Worm (Caenorhabditis elegans) whole organism, L4 larva: Measurements from ENCODE around the gene F40G9.9.
A peak's percentile ranks its signal among the peaks of the same experiment; 100 is the strongest.

Experiments
- F37D6.2 ChIP-seq: sonication (generic microtip); optimal IDR thresholded peaks from 2 replicates; lab custom pipeline; 2016; ENCODE audit warnings: mild to moderate bottlenecking, missing genetic modification characterization, missing compliant biosample characterization
- Y105C5A.15 ChIP-seq: fragments of 200-800 bp; sonication (Bioruptor generic); IDR thresholded peaks from 2 replicates; pipeline ENCODE4 v1.3.6; 2022; ENCODE audit warnings: missing genetic modification characterization, missing compliant biosample characterization
- Y48G9A.11 ChIP-seq: fragments of 200-800 bp; sonication (Bioruptor generic); IDR thresholded peaks from 2 replicates; pipeline ENCODE4 v1.3.6; 2022; ENCODE audit warnings: missing genetic modification reagents, missing genetic modification characterization, missing compliant biosample characterization
- Y75B8A.6 ChIP-seq: fragments of 200-800 bp; sonication (Bioruptor generic); IDR thresholded peaks from 2 replicates; pipeline ENCODE4 v1.3.6; 2022; ENCODE audit warnings: missing genetic modification reagents, missing genetic modification characterization, missing compliant biosample characterization
- ZK546.5 ChIP-seq, 2 experiments: sonication (generic microtip); optimal IDR thresholded peaks; 2 replicates each; lab custom pipeline; 2017; ENCODE audit warnings: missing biosample characterization in 2 of 2, missing genetic modification characterization in 2 of 2
- aha-1 ChIP-seq: fragments of 150-350 bp; peaks from one replicate; lab custom pipeline; 2014; ENCODE audit warnings: missing biosample characterization, missing genetic modification characterization
- ama-1 ChIP-seq: fragments of 150-350 bp; optimal IDR thresholded peaks from 2 replicates; lab custom pipeline; 2014; ENCODE audit warnings: inconsistent platforms, mixed read lengths
- arid-1 ChIP-seq: fragments of 200-800 bp; sonication (Bioruptor generic); conservative IDR thresholded peaks from 2 replicates; pipeline ENCODE4 v1.3.6; 2022; ENCODE audit warnings: missing genetic modification reagents, missing genetic modification characterization, missing compliant biosample characterization
- ceh-32 ChIP-seq: sonication (generic microtip); optimal IDR thresholded peaks from 2 replicates; lab custom pipeline; 2016; ENCODE audit warnings: mild to moderate bottlenecking, missing genetic modification characterization, missing compliant biosample characterization; ENCODE audit not compliant: poor library complexity
- ceh-62 ChIP-seq: sonication (generic microtip); optimal IDR thresholded peaks from 2 replicates; lab custom pipeline; 2017; ENCODE audit warnings: missing biosample characterization, missing genetic modification characterization
- ces-1 ChIP-seq: fragments of 150-350 bp; sonication (generic microtip); optimal IDR thresholded peaks from 4 replicates; lab custom pipeline; 2014; ENCODE audit warnings: missing biosample characterization, missing genetic modification reagents, missing genetic modification characterization
- ctbp-1 ChIP-seq: fragments of 200-800 bp; sonication (Bioruptor generic); IDR thresholded peaks from 2 replicates; pipeline ENCODE4 v1.3.6; 2022; ENCODE audit warnings: missing genetic modification reagents, missing genetic modification characterization, missing compliant biosample characterization
- daf-12 ChIP-seq: fragments of 150-350 bp; optimal IDR thresholded peaks from 2 replicates; lab custom pipeline; 2014; ENCODE audit warnings: missing biosample characterization, missing genetic modification reagents, missing genetic modification characterization
- daf-16 ChIP-seq, 3 experiments: sonication (generic microtip); optimal IDR thresholded peaks; 2 replicates each; lab custom pipeline; 2016 to 2017; ENCODE audit warnings: missing genetic modification characterization in 3 of 3, missing genetic modification reagents in 3 of 3, mild to moderate bottlenecking in 2 of 3, missing compliant biosample characterization in 2 of 3, missing biosample characterization in 1 of 3, moderate library complexity in 1 of 3
- daf-19 ChIP-seq: fragments of 200-800 bp; sonication (Bioruptor generic); conservative IDR thresholded peaks from 2 replicates; pipeline ENCODE4 v1.3.6; 2022; ENCODE audit warnings: missing genetic modification characterization, missing compliant biosample characterization
- dmd-8 ChIP-seq: fragments of 200-800 bp; sonication (Bioruptor generic); IDR thresholded peaks from 2 replicates; pipeline ENCODE4 v1.3.6; 2022; ENCODE audit warnings: missing genetic modification characterization, missing compliant biosample characterization
- dpl-1 ChIP-seq: fragments of 150-350 bp; optimal IDR thresholded peaks from 2 replicates; lab custom pipeline; 2014; ENCODE audit warnings: missing biosample characterization, missing genetic modification reagents, missing genetic modification characterization
- duxl-1 ChIP-seq: sonication (generic microtip); optimal IDR thresholded peaks from 2 replicates; lab custom pipeline; 2016; ENCODE audit warnings: mild to moderate bottlenecking, missing genetic modification characterization, moderate library complexity, missing compliant biosample characterization; ENCODE audit not compliant: poor library complexity
- fkh-10 ChIP-seq: fragments of 150-350 bp; optimal IDR thresholded peaks from 2 replicates; lab custom pipeline; 2014; ENCODE audit warnings: missing biosample characterization, missing genetic modification reagents, missing genetic modification characterization
- gei-8 ChIP-seq: fragments of 200-800 bp; sonication (Bioruptor generic); optimal IDR thresholded peaks from 2 replicates; lab custom pipeline; 2018; ENCODE audit warnings: mild to moderate bottlenecking, missing genetic modification characterization, missing compliant biosample characterization
- hif-1 ChIP-seq, 2 experiments: sonication (generic microtip); optimal IDR thresholded peaks; 2 replicates each; lab custom pipeline; 2016 to 2017; ENCODE audit warnings: missing compliant biosample characterization in 2 of 2, missing genetic modification characterization in 2 of 2, missing genetic modification reagents in 2 of 2, missing genotype in 2 of 2, mild to moderate bottlenecking in 1 of 2
- hlh-11 ChIP-seq: fragments of 200-800 bp; sonication (Bioruptor generic); optimal IDR thresholded peaks from 2 replicates; lab custom pipeline; 2018; ENCODE audit warnings: mild to moderate bottlenecking, missing genetic modification characterization, missing compliant biosample characterization
- hlh-30 ChIP-seq: sonication (generic microtip); optimal IDR thresholded peaks from 2 replicates; lab custom pipeline; 2017; ENCODE audit warnings: antibody characterized with exemption, mild to moderate bottlenecking, missing genetic modification characterization, missing compliant biosample characterization; ENCODE audit not compliant: insufficient read depth
- hmg-1.1 ChIP-seq: fragments of 200-800 bp; sonication (Bioruptor generic); IDR thresholded peaks from 2 replicates; pipeline ENCODE4 v1.3.6; 2022; ENCODE audit warnings: missing genetic modification reagents, missing genetic modification characterization, missing compliant biosample characterization
- lim-7 ChIP-seq: fragments of 200-800 bp; sonication (Bioruptor generic); IDR thresholded peaks from 2 replicates; pipeline ENCODE4 v1.3.6; 2022; ENCODE audit warnings: missing genetic modification characterization, missing compliant biosample characterization
- lin-13 ChIP-seq: fragments of 150-350 bp; optimal IDR thresholded peaks from 2 replicates; lab custom pipeline; 2014; ENCODE audit warnings: missing biosample characterization, missing genetic modification reagents, missing genetic modification characterization
- lin-38 ChIP-seq: fragments of 200-800 bp; sonication (Bioruptor generic); IDR thresholded peaks from 2 replicates; pipeline ENCODE4 v1.3.6; 2022; ENCODE audit warnings: missing genetic modification reagents, missing genetic modification characterization, missing compliant biosample characterization
- madf-5 ChIP-seq, 2 experiments: fragments of 200-800 bp; sonication (Bioruptor generic); IDR thresholded peaks; 2 replicates each; pipeline ENCODE4 v1.3.6; 2022; ENCODE audit warnings: missing compliant biosample characterization in 2 of 2, missing genetic modification characterization in 2 of 2
- mes-2 ChIP-seq: sonication (generic microtip); optimal IDR thresholded peaks from 2 replicates; lab custom pipeline; 2016; ENCODE audit warnings: missing genotype, mild to moderate bottlenecking, missing genetic modification characterization, missing compliant biosample characterization; ENCODE audit not compliant: poor library complexity, severe bottlenecking
- nhr-10 ChIP-seq: fragments of 150-350 bp; optimal IDR thresholded peaks from 2 replicates; lab custom pipeline; 2014; ENCODE audit warnings: missing biosample characterization, missing genetic modification characterization
- nhr-102 ChIP-seq: sonication (generic microtip); optimal IDR thresholded peaks from 2 replicates; lab custom pipeline; 2016; ENCODE audit warnings: mild to moderate bottlenecking, missing genetic modification characterization, moderate library complexity, missing compliant biosample characterization
- nhr-25 ChIP-seq: sonication (generic microtip); optimal IDR thresholded peaks from 2 replicates; lab custom pipeline; 2017; ENCODE audit warnings: missing genetic modification characterization, mild to moderate bottlenecking, missing compliant biosample characterization, antibody characterized with exemption, moderate library complexity, borderline replicate concordance; ENCODE audit not compliant: insufficient read depth
- nhr-28 ChIP-seq: fragments of 150-350 bp; optimal IDR thresholded peaks from 2 replicates; lab custom pipeline; 2014; ENCODE audit warnings: missing biosample characterization, missing genetic modification characterization
- nhr-41 ChIP-seq: fragments of 200-800 bp; sonication (Bioruptor generic); IDR thresholded peaks from 2 replicates; pipeline ENCODE4 v1.3.6; 2022; ENCODE audit warnings: missing genetic modification reagents, missing genetic modification characterization, missing compliant biosample characterization
- nhr-48 ChIP-seq: sonication (generic microtip); optimal IDR thresholded peaks from 2 replicates; lab custom pipeline; 2016; ENCODE audit warnings: mild to moderate bottlenecking, missing genetic modification characterization, missing compliant biosample characterization
- nhr-6 ChIP-seq: fragments of 150-350 bp; optimal IDR thresholded peaks from 2 replicates; lab custom pipeline; 2014; ENCODE audit warnings: missing biosample characterization, missing genetic modification characterization
- nhr-77 ChIP-seq: fragments of 150-350 bp; optimal IDR thresholded peaks from 2 replicates; lab custom pipeline; 2014; ENCODE audit warnings: missing biosample characterization, missing genetic modification characterization
- php-3 ChIP-seq: fragments of 200-800 bp; sonication (Bioruptor generic); IDR thresholded peaks from 2 replicates; pipeline ENCODE4 v1.3.6; 2022; ENCODE audit warnings: missing genetic modification reagents, missing genetic modification characterization, missing compliant biosample characterization
- rbr-2 ChIP-seq: sonication (generic microtip); optimal IDR thresholded peaks from 2 replicates; lab custom pipeline; 2016; ENCODE audit warnings: missing genotype, missing genetic modification characterization, missing compliant biosample characterization
- sdz-12 ChIP-seq: fragments of 200-800 bp; sonication (Bioruptor generic); optimal IDR thresholded peaks from 2 replicates; lab custom pipeline; 2018; ENCODE audit warnings: mild to moderate bottlenecking, missing genetic modification characterization, missing compliant biosample characterization
- set-16 ChIP-seq: fragments of 200-800 bp; sonication (Bioruptor generic); IDR thresholded peaks from 2 replicates; pipeline ENCODE4 v1.3.6; 2022; ENCODE audit warnings: missing genetic modification reagents, missing genetic modification characterization, missing compliant biosample characterization
- snpc-4 ChIP-seq: fragments of 150-350 bp; optimal IDR thresholded peaks from 2 replicates; lab custom pipeline; 2014; ENCODE audit warnings: missing biosample characterization, missing genetic modification characterization
- spr-1 ChIP-seq: sonication (generic microtip); optimal IDR thresholded peaks from 2 replicates; lab custom pipeline; 2016; ENCODE audit warnings: mild to moderate bottlenecking, missing genetic modification characterization, missing compliant biosample characterization
- tra-1 ChIP-seq: fragments of 200-800 bp; sonication (Bioruptor generic); IDR thresholded peaks from 2 replicates; pipeline ENCODE4 v1.3.6; 2022; ENCODE audit warnings: missing genetic modification reagents, missing genetic modification characterization, missing compliant biosample characterization
- unc-130 ChIP-seq: sonication (generic microtip); optimal IDR thresholded peaks from 2 replicates; lab custom pipeline; 2016; ENCODE audit warnings: missing genetic modification reagents, missing genetic modification characterization, missing compliant biosample characterization
- unc-39 ChIP-seq: sonication (generic microtip); optimal IDR thresholded peaks from 2 replicates; lab custom pipeline; 2017; ENCODE audit warnings: missing biosample characterization, missing genetic modification characterization
- zfp-2 ChIP-seq: sonication (generic microtip); optimal IDR thresholded peaks from 2 replicates; lab custom pipeline; 2016; ENCODE audit warnings: mild to moderate bottlenecking, missing genetic modification characterization, missing compliant biosample characterization
- zip-2 ChIP-seq: fragments of 150-350 bp; optimal IDR thresholded peaks from 2 replicates; lab custom pipeline; 2014; ENCODE audit warnings: missing biosample characterization, missing genetic modification characterization
- ztf-11 ChIP-seq: fragments of 150-350 bp; optimal IDR thresholded peaks from 2 replicates; lab custom pipeline; 2014; ENCODE audit warnings: missing biosample characterization, missing genetic modification characterization

F40G9.9 gene

DNA sequence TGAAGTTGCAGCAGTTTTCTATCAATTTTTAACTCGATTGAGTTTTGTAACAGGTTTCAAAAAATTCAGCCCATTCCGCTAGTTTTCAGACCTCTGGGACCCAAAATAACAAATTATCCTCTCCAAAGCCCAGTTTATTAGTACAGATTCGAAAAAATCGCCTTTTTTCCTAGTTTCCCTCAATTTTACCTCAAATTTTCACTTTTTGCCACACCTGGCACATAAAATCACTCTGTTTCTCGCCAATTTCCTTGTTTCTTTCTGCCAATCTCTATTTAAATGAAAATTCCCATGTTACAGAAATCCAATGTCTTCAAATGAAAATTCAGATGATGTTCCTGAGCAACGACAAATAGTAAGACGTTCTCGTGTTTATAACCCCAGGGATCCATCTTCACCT is 39.4 kb downstream of the F40G9.9 start, which contains the start of gene pals-22:
pals-22 (plus strand) TSS at position 301 of the 400 bp plus-strand sequence.
- TF ChIP-seq gei-8 (GFP tag; lab: Kevin White, UChicago) (no peak), ctbp-1 (GFP tag; lab: Robert Waterston, UW) (no peak)

- TF ChIP-seq ZK546.5 (tag; optimal IDR thresholded peaks at IDR 0.05; lab: Kevin White, UChicago) (no peak), set-16 (GFP tag; lab: Robert Waterston, UW) (no peak), daf-12 (tag; lab: Kevin White, UChicago) (no peak), gei-8 (GFP tag; lab: Kevin White, UChicago) (no peak), lin-13 (GFP tag; lab: Kevin White, UChicago) (peak; percentile 31), madf-5 (GFP tag; IDR thresholded peaks at IDR 0.05; lab: Robert Waterston, UW) (no peak), spr-1 (tag; lab: Kevin White, UChicago) (no peak), hif-1 (tag; optimal IDR thresholded peaks at IDR 0.05; lab: Kevin White, UChicago) (no peak), Y48G9A.11 (GFP tag; lab: Robert Waterston, UW) (no peak), php-3 (no peak), tra-1 (GFP tag; lab: Robert Waterston, UW) (no peak), daf-19 (GFP tag; lab: Robert Waterston, UW) (no peak), aha-1 (tag; lab: Kevin White, UChicago) (peak; percentile 78), lin-38 (GFP tag; lab: Robert Waterston, UW) (peak; percentile 90), unc-39 (no peak), ceh-62 (tag; lab: Kevin White, UChicago) (no peak), rbr-2 (tag; lab: Kevin White, UChicago) (peak; percentile 62), sdz-12 (no peak), lim-7 (GFP tag; lab: Robert Waterston, UW) (no peak), snpc-4 (tag; lab: Kevin White, UChicago) (no peak), fkh-10 (peak; percentile 20), Y105C5A.15 (GFP tag; lab: Robert Waterston, UW) (no peak), zfp-2 (tag; lab: Kevin White, UChicago) (no peak), hlh-11 (tag; lab: Kevin White, UChicago) (peak; percentile 10), nhr-41 (no peak), ceh-32 (tag; lab: Kevin White, UChicago) (no peak), nhr-10 (no peak), daf-16 (GFP tag; optimal IDR thresholded peaks at IDR 0.05; lab: Kevin White, UChicago) (no peak), daf-16 (tag; optimal IDR thresholded peaks at IDR 0.05; lab: Kevin White, UChicago) (peak; percentile 63), Y75B8A.6 (GFP tag; lab: Robert Waterston, UW) (no peak), hmg-1.1 (GFP tag; lab: Robert Waterston, UW) (peak; percentile 26; the same call in 1 of the 2 replicates), ztf-11 (tag; lab: Kevin White, UChicago) (no peak), nhr-25 (tag; lab: Kevin White, UChicago) (no peak), hlh-30 (tag; lab: Kevin White, UChicago) (peak; percentile 36), ces-1 (GFP tag; lab: Kevin White, UChicago) (peak; percentile 6), zip-2 (tag; lab: Kevin White, UChicago) (no peak), nhr-48 (tag; lab: Kevin White, UChicago) (no peak), nhr-28 (tag; lab: Kevin White, UChicago) (peak; percentile 50), F37D6.2 (tag; lab: Kevin White, UChicago) (no peak), unc-130 (GFP tag; lab: Kevin White, UChicago) (no peak), dmd-8 (GFP tag; lab: Robert Waterston, UW) (no peak), nhr-6 (peak; percentile 55), dpl-1 (GFP tag; lab: Kevin White, UChicago) (peak; percentile 50), arid-1 (no peak), nhr-77 (peak; percentile 8), nhr-102 (peak; percentile 16), ama-1 (lab: Kevin White, UChicago) (no peak), duxl-1 (no peak), mes-2 (peak; percentile 74)
Observed at ce11 chrIII:131627-132026, 39.9 kb downstream of the F40G9.9 start.
